Worm (Caenorhabditis elegans): Measurements from ENCODE around the gene mab-10.

Gene mab-10

ce11 chrII:10542654-10543456 lies 15.0 kb downstream of the mab-10 start (continued):
- TF ChIP-seq tra-1 (GFP tag; IDR thresholded peaks at IDR 0.05) (peak; percentile 39; the same call in 1 of the 2 replicates), lin-29 (GFP tag; IDR thresholded peaks at IDR 0.05) (peak; percentile 52), lin-39 (tag; optimal IDR thresholded peaks at IDR 0.05) (no peak), madf-9 (GFP tag; conservative IDR thresholded peaks at IDR 0.05) (peak; percentile 4; the same call in 1 of the 2 replicates), zag-1 (tag; optimal IDR thresholded peaks at IDR 0.05) (no peak), arid-1 (GFP tag; conservative IDR thresholded peaks at IDR 0.05) (peak; percentile 66; the same call in 1 of the 2 replicates), fos-1 (tag; optimal IDR thresholded peaks at IDR 0.05) (no peak), ceh-20 (GFP tag; IDR thresholded peaks at IDR 0.05) (peak; percentile 74), dmd-9 (GFP tag; IDR thresholded peaks at IDR 0.05) (peak; percentile 2; the same call in 1 of the 2 replicates), nhr-41 (GFP tag; IDR thresholded peaks at IDR 0.05) (peak; percentile 50), ZK337.2 (GFP tag; IDR thresholded peaks at IDR 0.05) (peak; percentile 55; the same call in 1 of the 2 replicates), lin-38 (GFP tag; IDR thresholded peaks at IDR 0.05) (peak; percentile 42), php-3 (GFP tag; IDR thresholded peaks at IDR 0.05) (peak; percentile 51; the same call in 1 of the 2 replicates), nhr-28 (tag; optimal IDR thresholded peaks at IDR 0.05) (no peak), nhr-111 (GFP tag; optimal IDR thresholded peaks at IDR 0.05) (no peak), F44E2.7 (GFP tag; IDR thresholded peaks at IDR 0.05) (no peak), ztf-7 (tag; optimal IDR thresholded peaks at IDR 0.05) (no peak), lim-7 (GFP tag; IDR thresholded peaks at IDR 0.05) (peak; percentile 62; the same call in 1 of the 2 replicates), vab-7 (GFP tag; IDR thresholded peaks at IDR 0.05) (0 out of 2 replicates have a peak, but pooled peaks have one; percentile 9), unc-62 (GFP tag; optimal IDR thresholded peaks at IDR 0.05 in 1 of 2) (peak in 1 of 2 experiments; percentile 72), unc-62 (tag; optimal IDR thresholded peaks at IDR 0.05) (no peak), ama-1 (optimal IDR thresholded peaks at IDR 0.05) (peak; percentile 90), dve-1 (tag; optimal IDR thresholded peaks at IDR 0.05; ENCODE audit: insufficient read depth) (peak; percentile 2), ceh-62 (tag; optimal IDR thresholded peaks at IDR 0.05) (no peak), daf-19 (GFP tag; conservative IDR thresholded peaks at IDR 0.05) (peak; percentile 70; the same call in 1 of the 2 replicates), Y48G9A.11 (GFP tag; IDR thresholded peaks at IDR 0.05) (peak; percentile 22; the same call in 1 of the 2 replicates), mep-1 (tag; optimal IDR thresholded peaks at IDR 0.05) (peak; percentile 53), mes-2 (tag; optimal IDR thresholded peaks at IDR 0.05; ENCODE audit: poor library complexity, severe bottlenecking) (peak; percentile 21), mxl-3 (GFP tag; optimal IDR thresholded peaks at IDR 0.05) (no peak), attf-4 (tag; optimal IDR thresholded peaks at IDR 0.05) (peak; percentile 22), aha-1 (tag) (peak; percentile 88), rbr-2 (tag; optimal IDR thresholded peaks at IDR 0.05) (no peak), lsy-2 (tag; optimal IDR thresholded peaks at IDR 0.05) (peak in 1 of 2 experiments; percentile 29), tag-97 (GFP tag; IDR thresholded peaks at IDR 0.05) (peak; percentile 11; the same call in 1 of the 2 replicates), F26F4.8 (GFP tag; conservative IDR thresholded peaks at IDR 0.05) (0 out of 2 replicates have a peak, but pooled peaks have one; percentile 6), nhr-48 (tag; optimal IDR thresholded peaks at IDR 0.05) (peak; percentile 7), madf-5 (GFP tag; IDR thresholded peaks at IDR 0.05) (peak; percentile 3 to 47; a peak in 2 of 4 replicates)

ce11 chrII:10543457-10544137 lies 15.7 kb downstream of the mab-10 start:
- TF ChIP-seq pha-4 (GFP tag; IDR thresholded peaks at IDR 0.05) (peak; percentile 25; the same call in 1 of the 2 replicates), pha-4 (tag; optimal IDR thresholded peaks at IDR 0.05) (no peak), unc-39 (tag; optimal IDR thresholded peaks at IDR 0.05) (peak; percentile 2), dmd-9 (GFP tag; IDR thresholded peaks at IDR 0.05) (no peak), zag-1 (tag; optimal IDR thresholded peaks at IDR 0.05) (no peak), jun-1 (tag; optimal IDR thresholded peaks at IDR 0.05) (no peak), nhr-10 (tag; optimal IDR thresholded peaks at IDR 0.05) (no peak), lim-7 (GFP tag; IDR thresholded peaks at IDR 0.05) (peak; percentile 52), ztf-11 (tag; optimal IDR thresholded peaks at IDR 0.05) (no peak), lin-15B (tag; optimal IDR thresholded peaks at IDR 0.05) (peak; percentile 2), lin-39 (tag; optimal IDR thresholded peaks at IDR 0.05) (no peak), hlh-30 (tag; optimal IDR thresholded peaks at IDR 0.05; ENCODE audit: insufficient read depth) (peak; percentile 22), php-3 (GFP tag; IDR thresholded peaks at IDR 0.05) (no peak), ZK337.2 (GFP tag; IDR thresholded peaks at IDR 0.05) (no peak), saeg-2 (GFP tag; IDR thresholded peaks at IDR 0.05) (peak; percentile 18; the same call in 1 of the 2 replicates), F10B5.3 (tag; optimal IDR thresholded peaks at IDR 0.05) (no peak), Y48G9A.11 (GFP tag; IDR thresholded peaks at IDR 0.05) (no peak; the same call in 1 of the 2 replicates), fos-1 (tag; optimal IDR thresholded peaks at IDR 0.05) (no peak), daf-8 (GFP tag; IDR thresholded peaks at IDR 0.05) (no peak), nhr-41 (GFP tag; IDR thresholded peaks at IDR 0.05) (no peak)
